Worm (Caenorhabditis elegans) whole organism, L1 larva: ENCODE results near the gene mdl-1.

Experiments
- C04F5.9 ChIP-seq: sonication (generic microtip); optimal IDR thresholded peaks from 2 replicates; lab custom pipeline; 2016; ENCODE audit warnings: missing genetic modification characterization, missing compliant biosample characterization
- C34B4.2 ChIP-seq: sonication (generic microtip); optimal IDR thresholded peaks from 2 replicates; lab custom pipeline; 2017; ENCODE audit warnings: mild to moderate bottlenecking, missing genetic modification characterization, missing compliant biosample characterization
- F16B12.6 ChIP-seq: fragments of 150-350 bp; optimal IDR thresholded peaks from 2 replicates; lab custom pipeline; 2014; ENCODE audit warnings: missing biosample characterization, missing genetic modification characterization
- Y116A8C.19 ChIP-seq: sonication (generic microtip); optimal IDR thresholded peaks from 2 replicates; lab custom pipeline; 2016; ENCODE audit warnings: missing compliant biosample characterization, missing genetic modification characterization, borderline replicate concordance
- aha-1 ChIP-seq: fragments of 150-350 bp; optimal IDR thresholded peaks from 2 replicates; lab custom pipeline; 2014; ENCODE audit warnings: missing biosample characterization, missing genetic modification characterization
- aly-2 ChIP-seq: fragments of 150-350 bp; optimal IDR thresholded peaks from 2 replicates; lab custom pipeline; 2014; ENCODE audit warnings: missing biosample characterization, missing genetic modification characterization
- ama-1 ChIP-seq: fragments of 150-350 bp; optimal IDR thresholded peaks from 2 replicates; lab custom pipeline; 2014
- blmp-1 ChIP-seq: fragments of 150-350 bp; optimal IDR thresholded peaks from 2 replicates; lab custom pipeline; 2014; ENCODE audit warnings: missing biosample characterization, missing genetic modification characterization
- ceh-63 ChIP-seq: fragments of 200-800 bp; sonication (Bioruptor generic); optimal IDR thresholded peaks from 2 replicates; lab custom pipeline; 2018; ENCODE audit warnings: mild to moderate bottlenecking, missing genetic modification characterization, missing compliant biosample characterization
- ceh-8 ChIP-seq: fragments of 200-800 bp; sonication (Bioruptor generic); optimal IDR thresholded peaks from 2 replicates; lab custom pipeline; 2018; ENCODE audit warnings: mild to moderate bottlenecking, missing genetic modification characterization, moderate library complexity, missing compliant biosample characterization
- ceh-88 ChIP-seq: fragments of 200-800 bp; sonication (Bioruptor generic); IDR thresholded peaks from 2 replicates; pipeline ENCODE4 v1.3.6; 2022; ENCODE audit warnings: missing genetic modification characterization, missing compliant biosample characterization
- ces-1 ChIP-seq: fragments of 150-350 bp; optimal IDR thresholded peaks from 2 replicates; lab custom pipeline; 2014; ENCODE audit warnings: missing biosample characterization, missing genetic modification reagents, missing genetic modification characterization
- dpl-1 ChIP-seq, 3 experiments: fragments of 150-350 bp in 2 of 3; sonication (generic microtip) in 1 of 3; optimal IDR thresholded peaks; 2 replicates each; lab custom pipeline; 2014 to 2017; ENCODE audit warnings: missing biosample characterization in 3 of 3, missing genetic modification characterization in 3 of 3, missing genetic modification reagents in 3 of 3
- efl-1 ChIP-seq, 4 experiments: fragments of 150-350 bp; optimal IDR thresholded peaks in 3 of 4; peaks in 1 of 4; 1 replicate in 1 of 4; 2 replicates in 3 of 4; lab custom pipeline; 2014; ENCODE audit warnings: missing biosample characterization in 2 of 4, missing genetic modification characterization in 2 of 4, missing genetic modification reagents in 2 of 4
- efl-3 ChIP-seq: fragments of 200-800 bp; sonication (Bioruptor generic); optimal IDR thresholded peaks from 2 replicates; lab custom pipeline; 2018; ENCODE audit warnings: mild to moderate bottlenecking, missing genetic modification characterization, missing compliant biosample characterization
- egl-13 ChIP-seq: sonication (generic microtip); optimal IDR thresholded peaks from 2 replicates; lab custom pipeline; 2016; ENCODE audit warnings: missing genotype, missing genetic modification reagents, missing genetic modification characterization, missing compliant biosample characterization
- elt-3 ChIP-seq, 6 experiments: fragments of 150-350 bp in 1 of 6; sonication (generic microtip); optimal IDR thresholded peaks; 2 replicates each; lab custom pipeline; 2017 to 2018; ENCODE audit warnings: missing biosample characterization in 6 of 6, missing genetic modification characterization in 6 of 6, inconsistent platforms in 1 of 6
- ets-5 ChIP-seq: fragments of 200-800 bp; sonication (Bioruptor generic); IDR thresholded peaks from 2 replicates; pipeline ENCODE4 v1.3.6; 2022; ENCODE audit warnings: missing genetic modification characterization, missing compliant biosample characterization
- fkh-4 ChIP-seq: sonication (generic microtip); optimal IDR thresholded peaks from 2 replicates; lab custom pipeline; 2016; ENCODE audit warnings: missing compliant biosample characterization, missing genetic modification characterization, borderline replicate concordance
- fkh-8 ChIP-seq: sonication (generic microtip); optimal IDR thresholded peaks from 2 replicates; lab custom pipeline; 2016; ENCODE audit warnings: mild to moderate bottlenecking, missing genetic modification characterization, missing compliant biosample characterization
- hlh-17 ChIP-seq: fragments of 200-800 bp; sonication (Bioruptor generic); optimal IDR thresholded peaks from 2 replicates; lab custom pipeline; 2018; ENCODE audit warnings: missing genetic modification characterization, mild to moderate bottlenecking, missing compliant biosample characterization, moderate library complexity, borderline replicate concordance
- hlh-4 ChIP-seq: sonication (generic microtip); optimal IDR thresholded peaks from 2 replicates; lab custom pipeline; 2016; ENCODE audit warnings: mild to moderate bottlenecking, missing genetic modification characterization, missing compliant biosample characterization
- isw-1 ChIP-seq: fragments of 200-800 bp; sonication (Bioruptor generic); IDR thresholded peaks from 2 replicates; pipeline ENCODE4 v1.3.6; 2022; ENCODE audit warnings: missing genetic modification characterization, missing compliant biosample characterization
- jun-1 ChIP-seq: fragments of 150-350 bp; optimal IDR thresholded peaks from 2 replicates; lab custom pipeline; 2014; ENCODE audit warnings: missing biosample characterization, missing genetic modification reagents, missing genetic modification characterization
- lin-13 ChIP-seq: fragments of 150-350 bp; optimal IDR thresholded peaks from 2 replicates; lab custom pipeline; 2014; ENCODE audit warnings: missing biosample characterization, missing genetic modification reagents, missing genetic modification characterization
- lin-14 ChIP-seq: fragments of 200-800 bp; sonication (Bioruptor generic); optimal IDR thresholded peaks from 2 replicates; lab custom pipeline; 2018; ENCODE audit warnings: mild to moderate bottlenecking, missing genetic modification characterization, moderate library complexity, missing compliant biosample characterization
- lin-35 ChIP-seq, 2 experiments: fragments of 150-350 bp; optimal IDR thresholded peaks; 2 replicates each; lab custom pipeline; 2014; ENCODE audit warnings: missing biosample characterization in 2 of 2, missing genetic modification characterization in 2 of 2, missing genetic modification reagents in 2 of 2
- mab-9 ChIP-seq: fragments of 200-800 bp; sonication (Bioruptor generic); IDR thresholded peaks from 2 replicates; pipeline ENCODE4 v1.3.6; 2022; ENCODE audit warnings: missing genetic modification reagents, missing genetic modification characterization, missing compliant biosample characterization
- mdl-1 ChIP-seq, 2 experiments: fragments of 150-350 bp; optimal IDR thresholded peaks; 2 replicates each; lab custom pipeline; 2014 to 2017; ENCODE audit warnings: missing biosample characterization in 2 of 2, missing genetic modification characterization in 2 of 2, inconsistent platforms in 1 of 2
- mef-2 ChIP-seq: fragments of 150-350 bp; optimal IDR thresholded peaks from 2 replicates; lab custom pipeline; 2014; ENCODE audit warnings: missing biosample characterization, missing genetic modification characterization
- mep-1 ChIP-seq: fragments of 150-350 bp; optimal IDR thresholded peaks from 2 replicates; lab custom pipeline; 2014; ENCODE audit warnings: missing biosample characterization, missing genetic modification characterization
- nhr-12 ChIP-seq: sonication (generic microtip); optimal IDR thresholded peaks from 2 replicates; lab custom pipeline; 2017; ENCODE audit warnings: missing biosample characterization, missing genetic modification characterization
- nhr-19 ChIP-seq: fragments of 200-800 bp; sonication (Bioruptor generic); conservative IDR thresholded peaks from 2 replicates; pipeline ENCODE4 v1.3.6; 2022; ENCODE audit warnings: missing genetic modification characterization, missing compliant biosample characterization
- nhr-20 ChIP-seq: sonication (generic microtip); optimal IDR thresholded peaks from 2 replicates; lab custom pipeline; 2016; ENCODE audit warnings: mild to moderate bottlenecking, missing genetic modification characterization, missing compliant biosample characterization
- nhr-237 ChIP-seq: fragments of 150-350 bp; optimal IDR thresholded peaks from 2 replicates; lab custom pipeline; 2014; ENCODE audit warnings: missing biosample characterization, missing genetic modification characterization
- nhr-47 ChIP-seq: sonication (generic microtip); optimal IDR thresholded peaks from 2 replicates; lab custom pipeline; 2016; ENCODE audit warnings: mild to moderate bottlenecking, missing genetic modification characterization, moderate library complexity, missing compliant biosample characterization
- nhr-77 ChIP-seq: fragments of 150-350 bp; optimal IDR thresholded peaks from 2 replicates; lab custom pipeline; 2014; ENCODE audit warnings: missing biosample characterization, missing genetic modification characterization
- nhr-84 ChIP-seq: sonication (generic microtip); optimal IDR thresholded peaks from 2 replicates; lab custom pipeline; 2017; ENCODE audit warnings: missing biosample characterization, missing genetic modification characterization
- nhr-85 ChIP-seq: sonication (generic microtip); peaks from one replicate; lab custom pipeline; 2016; ENCODE audit warnings: missing genetic modification characterization, inconsistent platforms, missing compliant biosample characterization
- rnt-1 ChIP-seq: sonication (generic microtip); optimal IDR thresholded peaks from 2 replicates; lab custom pipeline; 2016; ENCODE audit warnings: mild to moderate bottlenecking, missing genetic modification characterization, moderate library complexity, missing compliant biosample characterization
- sox-4 ChIP-seq: sonication (generic microtip); optimal IDR thresholded peaks from 2 replicates; lab custom pipeline; 2016; ENCODE audit warnings: missing genetic modification characterization, missing compliant biosample characterization
- sptf-1 ChIP-seq: fragments of 150-350 bp; optimal IDR thresholded peaks from 2 replicates; lab custom pipeline; 2014; ENCODE audit warnings: missing biosample characterization, missing genetic modification characterization
- tlp-1 ChIP-seq: fragments of 150-350 bp; optimal IDR thresholded peaks from 2 replicates; lab custom pipeline; 2014; ENCODE audit warnings: missing biosample characterization, missing genetic modification characterization
- unc-130 ChIP-seq: fragments of 150-350 bp; optimal IDR thresholded peaks from 2 replicates; lab custom pipeline; 2017; ENCODE audit warnings: missing biosample characterization, missing genetic modification characterization, inconsistent platforms
- unc-30 ChIP-seq: sonication (generic microtip); optimal IDR thresholded peaks from 2 replicates; lab custom pipeline; 2017; ENCODE audit warnings: missing biosample characterization, missing genetic modification characterization
- unc-62 ChIP-seq: fragments of 150-350 bp; optimal IDR thresholded peaks from 2 replicates; lab custom pipeline; 2014; ENCODE audit warnings: missing biosample characterization, missing genetic modification reagents, missing genetic modification characterization
- unc-86 ChIP-seq: sonication (generic microtip); optimal IDR thresholded peaks from 2 replicates; lab custom pipeline; 2016; ENCODE audit warnings: missing genetic modification characterization, missing compliant biosample characterization
- unc-98 ChIP-seq: fragments of 200-800 bp; sonication (Bioruptor generic); IDR thresholded peaks from 2 replicates; pipeline ENCODE4 v1.3.6; 2022; ENCODE audit warnings: missing genetic modification characterization, missing compliant biosample characterization
- vab-15 ChIP-seq: sonication (generic microtip); optimal IDR thresholded peaks from 2 replicates; lab custom pipeline; 2017; ENCODE audit warnings: missing genotype, mild to moderate bottlenecking, missing genetic modification characterization, missing compliant biosample characterization
- xbp-1 ChIP-seq: sonication (generic microtip); optimal IDR thresholded peaks from 2 replicates; lab custom pipeline; 2016; ENCODE audit warnings: missing genetic modification characterization, missing compliant biosample characterization
- zag-1 ChIP-seq: fragments of 150-350 bp; optimal IDR thresholded peaks from 2 replicates; lab custom pipeline; 2014; ENCODE audit warnings: missing biosample characterization, missing genetic modification characterization
- zip-4 ChIP-seq: fragments of 200-800 bp; sonication (Bioruptor generic); optimal IDR thresholded peaks from 2 replicates; lab custom pipeline; 2018; ENCODE audit warnings: mild to moderate bottlenecking, missing genetic modification characterization, moderate library complexity, missing compliant biosample characterization
- ztf-11 ChIP-seq, 2 experiments: sonication (generic microtip); optimal IDR thresholded peaks; 2 replicates each; lab custom pipeline; 2016 to 2017; ENCODE audit warnings: missing genetic modification characterization in 2 of 2, missing biosample characterization in 1 of 2, missing compliant biosample characterization in 1 of 2
- ztf-4 ChIP-seq: fragments of 150-350 bp; optimal IDR thresholded peaks from 2 replicates; lab custom pipeline; 2014; ENCODE audit warnings: missing biosample characterization, missing genetic modification characterization

Gene mdl-1

DNA sequence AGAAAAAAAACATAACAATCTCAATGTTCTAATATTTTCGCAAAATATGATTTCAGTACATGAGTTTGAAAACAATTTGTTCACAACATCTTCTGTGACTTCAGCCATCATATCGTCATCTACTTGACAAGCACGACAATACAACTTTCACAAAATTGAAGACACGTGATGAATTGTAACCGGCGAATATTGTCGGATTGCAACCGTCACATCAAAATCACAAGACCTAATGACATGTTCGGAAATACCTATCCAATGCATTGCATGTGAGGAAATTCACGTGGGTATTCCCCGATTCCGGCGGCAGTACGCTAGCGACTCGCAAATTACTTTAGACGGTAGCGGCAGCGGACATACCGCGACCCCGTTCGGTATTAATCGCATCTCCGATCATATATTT, 619 bp upstream of the mdl-1 start:
- no peak for TF ChIP-seq egl-13
- TF ChIP-seq rnt-1 (tag; lab: Kevin White, UChicago), result peak; percentile 64
- TF ChIP-seq unc-130 (tag; lab: Kevin White, UChicago), result peak; percentile 78
- no peak for TF ChIP-seq vab-15 (tag; lab: Kevin White, UChicago)
- TF ChIP-seq mdl-1 (tag; optimal IDR thresholded peaks at IDR 0.05; lab: Kevin White, UChicago), result no peak
- TF ChIP-seq sox-4 (tag; lab: Kevin White, UChicago), result no peak
- TF ChIP-seq nhr-237 (tag; lab: Kevin White, UChicago), result no peak
- TF ChIP-seq nhr-20 (tag; lab: Kevin White, UChicago), result peak; percentile 76
- TF ChIP-seq efl-1 (optimal IDR thresholded peaks at IDR 0.05; lab: Kevin White, UChicago), result peak in 1 of 2 experiments; percentile 18
- TF ChIP-seq efl-1 (GFP tag; optimal IDR thresholded peaks at IDR 0.05 in 1 of 2; lab: Kevin White, UChicago), result peak; percentile 17 to 85
- no peak for TF ChIP-seq fkh-8 (tag; lab: Kevin White, UChicago)
- peak; percentile 28 to 69 for TF ChIP-seq lin-35 (GFP tag; optimal IDR thresholded peaks at IDR 0.05; lab: Kevin White, UChicago)
- TF ChIP-seq mab-9 (GFP tag; lab: Robert Waterston, UW), result peak; percentile 57
- TF ChIP-seq Y116A8C.19, result no peak
- TF ChIP-seq hlh-17, result no peak
- peak; percentile 96 for TF ChIP-seq blmp-1 (tag; lab: Kevin White, UChicago)
- TF ChIP-seq fkh-4 (tag; lab: Kevin White, UChicago), result no peak
- TF ChIP-seq zag-1, result no peak
- no peak for TF ChIP-seq nhr-47 (tag; lab: Kevin White, UChicago)
- no peak for TF ChIP-seq efl-3 (GFP tag; lab: Kevin White, UChicago)
- no peak for TF ChIP-seq xbp-1 (tag; lab: Kevin White, UChicago)
- no peak for TF ChIP-seq jun-1 (tag; lab: Kevin White, UChicago)
- peak; percentile 98 for TF ChIP-seq nhr-85 (tag; lab: Kevin White, UChicago)
- TF ChIP-seq unc-30, result no peak
- TF ChIP-seq aha-1 (tag; lab: Kevin White, UChicago), result peak; percentile 40
- TF ChIP-seq aly-2 (tag; lab: Kevin White, UChicago), result no peak
- TF ChIP-seq ceh-88, result no peak; the same call in 1 of the 2 replicates
- TF ChIP-seq lin-14, result peak; percentile 42
- no peak for TF ChIP-seq nhr-12 (tag; lab: Kevin White, UChicago)
- peak; percentile 34 for TF ChIP-seq nhr-19 (GFP tag; lab: Robert Waterston, UW)
- TF ChIP-seq isw-1 (GFP tag; lab: Robert Waterston, UW), result no peak
- no peak for TF ChIP-seq ceh-63
- no peak for TF ChIP-seq nhr-84 (tag; lab: Kevin White, UChicago)
- no peak for TF ChIP-seq ets-5 (GFP tag; lab: Robert Waterston, UW)
- no peak for TF ChIP-seq mef-2
- no peak for TF ChIP-seq unc-86 (tag; lab: Kevin White, UChicago)
- no peak for TF ChIP-seq F16B12.6 (tag; lab: Kevin White, UChicago)
- no peak for TF ChIP-seq zip-4 (GFP tag; lab: Kevin White, UChicago)
- no peak for TF ChIP-seq sptf-1
- no peak for TF ChIP-seq unc-62 (GFP tag; lab: Kevin White, UChicago)
- no peak for TF ChIP-seq ceh-8 (GFP tag; lab: Kevin White, UChicago)
- no peak for TF ChIP-seq C34B4.2 (tag; lab: Kevin White, UChicago)
- TF ChIP-seq mep-1 (tag; lab: Kevin White, UChicago), result peak; percentile 77
- no peak for TF ChIP-seq ztf-11 (tag; optimal IDR thresholded peaks at IDR 0.05; lab: Kevin White, UChicago)
- no peak for TF ChIP-seq C04F5.9 (tag; lab: Kevin White, UChicago)
- no peak for TF ChIP-seq nhr-77 (tag; lab: Kevin White, UChicago)
- peak; percentile 8 to 17 (median 17) for TF ChIP-seq dpl-1 (GFP tag; optimal IDR thresholded peaks at IDR 0.05; lab: Kevin White, UChicago)
- TF ChIP-seq ces-1 (GFP tag; lab: Kevin White, UChicago), result no peak
- TF ChIP-seq hlh-4, result no peak
- TF ChIP-seq ama-1 (lab: Kevin White, UChicago), result no peak
- no peak for TF ChIP-seq tlp-1 (tag; lab: Kevin White, UChicago)
- peak; percentile 34 for TF ChIP-seq lin-13
- TF ChIP-seq unc-98 (GFP tag; lab: Robert Waterston, UW), result no peak
- peak in 2 of 6 experiments; percentile 88 to 90 for TF ChIP-seq elt-3 (tag; optimal IDR thresholded peaks at IDR 0.05; lab: Kevin White, UChicago)
- peak; percentile 79 for TF ChIP-seq ztf-4 (tag; lab: Kevin White, UChicago)
